Fruit fly (Drosophila melanogaster) Kc167 (cell line): ENCODE measurements around the gene TkR99D.

Experiments used
- Myc ChIP-seq: fragments of >200 bp; optimal IDR thresholded peaks from 2 replicates; lab custom pipeline; 2017; ENCODE audit warnings: missing external identifiers
- h ChIP-seq: fragments of >200 bp; optimal IDR thresholded peaks from 3 replicates; lab custom pipeline; 2018; ENCODE audit warnings: missing external identifiers
- insv ChIP-seq: fragments of >200 bp; optimal IDR thresholded peaks from 3 replicates; lab custom pipeline; 2018; ENCODE audit warnings: missing external identifiers
- psq ChIP-seq: fragments of >200 bp; optimal IDR thresholded peaks from 2 replicates; lab custom pipeline; 2017; ENCODE audit warnings: missing external identifiers

dm6 chr3R:29997607-29998236, 28.5 kb upstream of the TkR99D start, which contains the start of the genes CG15525 and CG11504:
- no peak for TF ChIP-seq psq (lab: Kevin White, UChicago)
- no peak for TF ChIP-seq h (lab: Kevin White, UChicago)
- no peak for TF ChIP-seq insv (lab: Kevin White, UChicago)
- TF ChIP-seq Myc (lab: Kevin White, UChicago): no peak
